Fruit fly (Drosophila melanogaster) whole organism, pupa: Measurements from ENCODE around the gene AnxB10.
"Not testable (repeated sequence)": the region's sequence is repeated elsewhere in the genome, so short reads cannot be mapped to it uniquely, and the experiment has no call there.

Source experiments
- CG10348 ChIP-seq: fragments of 200-800 bp; sonication (Bioruptor generic); IDR thresholded peaks from 2 replicates; pipeline ENCODE4 v1.3.6; 2022; ENCODE audit warnings: missing biosample characterization, missing genetic modification characterization
- CG8159 ChIP-seq: fragments of 200-800 bp; sonication (Bioruptor generic); optimal IDR thresholded peaks from 3 replicates; lab custom pipeline; 2018; ENCODE audit warnings: missing biosample characterization, mild to moderate bottlenecking, missing genetic modification characterization, moderate library complexity
- CG8301 ChIP-seq: fragments of 200-800 bp; sonication (Bioruptor generic); optimal IDR thresholded peaks from 2 replicates; lab custom pipeline; 2018; ENCODE audit warnings: missing biosample characterization, mild to moderate bottlenecking, missing genetic modification characterization
- CG9948 ChIP-seq: fragments of 200-800 bp; sonication (Bioruptor generic); optimal IDR thresholded peaks from 2 replicates; lab custom pipeline; 2018; ENCODE audit warnings: missing biosample characterization, mild to moderate bottlenecking, missing genetic modification characterization, moderate library complexity
- EcR ChIP-seq: fragments of 200-800 bp; sonication (Bioruptor generic); optimal IDR thresholded peaks from 3 replicates; lab custom pipeline; 2019; ENCODE audit warnings: missing biosample characterization, missing genetic modification characterization, mild to moderate bottlenecking, moderate library complexity, missing genetic modification reagents
- Pif1A ChIP-seq: fragments of 200-800 bp; sonication (Bioruptor generic); optimal IDR thresholded peaks from 3 replicates; lab custom pipeline; 2016; ENCODE audit warnings: missing biosample characterization, missing genetic modification characterization
- fd96Ca ChIP-seq: fragments of 200-800 bp; sonication (Bioruptor generic); IDR thresholded peaks from 3 replicates; pipeline ENCODE4 v1.3.6; 2022; ENCODE audit warnings: missing biosample characterization, missing genetic modification characterization
- rn ChIP-seq: fragments of 200-800 bp; sonication (Bioruptor generic); IDR thresholded peaks from 2 replicates; pipeline ENCODE4 v1.3.6; 2022; ENCODE audit warnings: missing biosample characterization, missing genetic modification characterization

- TF ChIP-seq rn; CG9948; fd96Ca (GFP tag; lab: Robert Waterston, UW); CG10348 (GFP tag; lab: Robert Waterston, UW); EcR (GFP tag; lab: Kevin White, UChicago); CG8301 (tag; lab: Kevin White, UChicago); CG8159; Pif1A (GFP tag; lab: Kevin White, UChicago): not testable (repeated sequence)
Measured at dm6 chrX:20194127-20194526, 20.8 kb upstream of the AnxB10 start, which contains the start of gene Sdic3.
